Fruit fly (Drosophila melanogaster) whole organism: Measurements from ENCODE around the gene CG7231.
A peak's percentile ranks its signal among the peaks of the same experiment; 100 is the strongest.

Experiments
- CG8478 ChIP-seq: fragments of >200 bp; optimal IDR thresholded peaks from 2 replicates; lab custom pipeline; 2018; ENCODE audit warnings: inconsistent platforms
- Dll ChIP-seq: fragments of >200 bp; optimal IDR thresholded peaks from 2 replicates; lab custom pipeline; 2017
- EcR ChIP-seq, 2 experiments: fragments of >200 bp; optimal IDR thresholded peaks; 2 replicates each; lab custom pipeline; 2017; ENCODE audit warnings: missing biosample characterization in 2 of 2, missing genetic modification characterization in 2 of 2, missing genetic modification reagents in 2 of 2
- pan ChIP-seq: fragments of >200 bp; optimal IDR thresholded peaks from 2 replicates; lab custom pipeline; 2017
- psq ChIP-seq: fragments of >200 bp; optimal IDR thresholded peaks from 2 replicates; lab custom pipeline; 2017
- usp ChIP-seq: fragments of >200 bp; optimal IDR thresholded peaks from 2 replicates; lab custom pipeline; 2017; ENCODE audit warnings: missing biosample characterization, missing genetic modification characterization, mixed read lengths

The CG7231 gene

dm6 chr2L:8001694-8002627 lies 18.2 kb downstream of the CG7231 start:
- TF ChIP-seq EcR (GFP tag; optimal IDR thresholded peaks at IDR 0.05; lab: Kevin White, UChicago) (peak in 1 of 2 experiments; percentile 13), Dll (lab: Kevin White, UChicago) (no peak), usp (GFP tag; lab: Kevin White, UChicago) (no peak), pan (peak; percentile 41)

- TF ChIP-seq EcR (GFP tag; optimal IDR thresholded peaks at IDR 0.05; lab: Kevin White, UChicago) (no peak), usp (GFP tag; lab: Kevin White, UChicago) (no peak), Dll (lab: Kevin White, UChicago) (no peak), psq (lab: Kevin White, UChicago) (no peak), pan (no peak), CG8478 (lab: Kevin White, UChicago) (no peak)
Observed at dm6 chr2L:8004072-8004471, 20.3 kb downstream of the CG7231 start, which contains the start of gene Wwox. Wwox (minus strand) TSS chr2L:8004286.

dm6 chr2L:8006038-8006437 lies 22.3 kb downstream of the CG7231 start:
- TF ChIP-seq pan (no peak), CG8478 (lab: Kevin White, UChicago) (no peak), Dll (lab: Kevin White, UChicago) (no peak), EcR (GFP tag; optimal IDR thresholded peaks at IDR 0.05; lab: Kevin White, UChicago) (no peak), psq (lab: Kevin White, UChicago) (no peak), usp (GFP tag; lab: Kevin White, UChicago) (no peak)

dm6 chr2L:8007160-8007876 lies 23.6 kb downstream of the CG7231 start, which contains the start of gene Spn28Dc:
Spn28Dc (minus strand) TSS chr2L:8007210.
- TF ChIP-seq Dll (lab: Kevin White, UChicago) (no peak), psq (lab: Kevin White, UChicago) (no peak), pan (no peak), EcR (GFP tag; optimal IDR thresholded peaks at IDR 0.05; lab: Kevin White, UChicago) (no peak), CG8478 (lab: Kevin White, UChicago) (no peak), usp (GFP tag; lab: Kevin White, UChicago) (no peak)

DNA sequence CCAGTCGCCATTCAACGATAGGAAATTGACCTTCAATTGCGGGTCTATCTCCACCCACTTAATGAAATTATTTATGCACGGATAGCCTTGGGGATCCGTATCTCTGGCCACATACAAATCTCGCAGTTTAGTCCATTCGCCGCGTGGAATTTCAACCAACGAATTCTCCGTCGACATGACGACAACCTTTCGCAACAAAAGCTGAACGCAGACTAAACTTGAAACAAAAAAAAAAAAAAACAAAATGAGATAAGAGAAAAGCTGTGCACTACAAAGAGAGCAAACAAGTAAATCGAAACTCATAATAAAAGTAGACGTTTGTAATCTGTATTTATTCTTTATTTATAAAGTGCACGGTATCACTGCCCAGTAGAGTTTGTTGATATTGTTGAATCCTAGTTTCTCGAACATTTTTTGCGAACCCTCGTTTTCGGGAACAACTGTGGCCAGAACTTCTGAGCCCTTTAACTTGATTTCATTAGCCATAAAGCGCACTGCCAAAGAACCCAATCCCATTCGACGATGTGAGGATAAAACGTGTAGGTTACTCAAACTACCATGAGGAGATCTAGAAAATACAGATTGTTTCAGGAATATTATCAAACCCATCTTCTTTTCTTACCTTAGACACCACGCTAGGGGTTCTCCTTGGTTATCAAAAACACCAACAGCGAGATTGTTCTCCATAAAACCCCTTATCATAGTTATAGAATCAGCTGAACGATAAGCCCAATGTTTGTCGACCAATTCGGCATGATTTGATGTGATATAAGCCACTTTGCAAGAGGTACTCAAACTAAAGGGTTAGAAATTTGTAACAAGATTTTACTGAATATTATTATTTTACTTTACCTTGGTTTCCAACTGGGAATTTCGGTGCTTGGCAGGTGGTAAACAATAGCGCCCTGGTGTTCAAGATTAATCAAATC lies 25.8 kb downstream of the CG7231 start, which contains the start of gene CG12560:
CG12560 (minus strand) TSS at position 195 of the 929 bp plus-strand sequence.
- no peak for TF ChIP-seq Dll (lab: Kevin White, UChicago)
- TF ChIP-seq usp (GFP tag; lab: Kevin White, UChicago), result no peak
- TF ChIP-seq psq (lab: Kevin White, UChicago), result no peak
- no peak for TF ChIP-seq EcR (GFP tag; optimal IDR thresholded peaks at IDR 0.05; lab: Kevin White, UChicago)
- no peak for TF ChIP-seq CG8478 (lab: Kevin White, UChicago)
- TF ChIP-seq pan, result no peak

DNA sequence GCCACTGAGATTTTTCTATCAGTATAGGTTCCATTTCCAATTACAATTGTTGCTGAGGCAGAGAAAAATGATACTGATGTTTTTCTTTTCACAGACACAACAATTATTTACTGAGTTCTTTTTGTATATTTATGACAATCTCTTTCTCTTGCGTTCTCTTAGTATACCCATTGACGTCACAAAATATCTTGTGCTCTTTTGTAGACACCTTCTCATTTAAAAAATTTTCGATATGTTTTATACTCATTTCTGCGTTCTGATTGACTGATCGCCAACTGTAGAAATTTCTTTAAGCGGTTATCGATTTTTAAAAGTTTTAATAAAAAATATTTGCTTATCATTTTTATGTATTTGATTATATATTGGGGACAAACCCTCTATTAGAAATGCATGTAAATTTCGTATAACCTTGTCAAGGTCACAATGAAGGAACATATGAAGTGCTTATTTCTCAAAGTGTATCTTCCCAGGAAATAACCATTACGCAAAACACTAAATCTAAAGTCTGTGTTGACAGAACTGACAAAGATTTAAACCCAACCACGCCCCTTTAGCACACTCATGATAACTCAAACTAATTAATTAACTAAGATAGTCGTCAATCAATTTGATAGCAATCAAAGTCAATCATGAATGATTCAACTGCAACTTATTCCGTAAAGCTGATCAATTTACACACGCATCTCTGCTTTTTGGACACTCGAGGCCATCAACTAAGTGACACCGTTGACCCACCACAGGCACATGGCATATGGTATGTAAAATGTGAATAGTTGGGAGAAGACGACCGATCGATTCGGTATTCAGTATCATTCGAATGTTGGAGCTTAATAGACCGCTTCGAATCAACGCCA lies 27.1 kb downstream of the CG7231 start, which contains the start of the genes Glyat and Tg:
Glyat (minus strand) TSS at position 51 of the 854 bp plus-strand sequence.
Tg (plus strand) TSS at position 804 of the 854 bp plus-strand sequence.
- no peak for TF ChIP-seq CG8478 (lab: Kevin White, UChicago)

DNA sequence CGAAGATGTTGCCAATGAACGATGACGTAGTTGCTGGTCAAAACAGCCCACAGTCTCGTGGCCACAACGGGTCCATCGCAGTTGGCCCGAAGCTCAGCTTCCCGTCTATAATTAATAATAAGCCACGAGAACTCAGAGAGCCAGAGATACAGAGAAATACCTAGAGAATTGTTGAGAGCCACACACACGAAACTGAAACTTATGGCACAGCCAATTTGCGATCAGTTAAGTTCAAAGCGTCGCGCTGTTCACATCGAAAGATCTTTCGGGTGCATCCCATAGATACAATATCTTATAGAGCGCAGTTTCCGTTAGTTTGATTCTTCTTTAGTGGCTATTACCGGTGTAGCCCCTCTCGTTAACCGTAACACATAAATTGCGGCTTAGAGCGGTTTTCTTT lies 28.8 kb downstream of the CG7231 start:
- no peak for TF ChIP-seq CG8478 (lab: Kevin White, UChicago)
- TF ChIP-seq pan, result no peak
- TF ChIP-seq usp (GFP tag; lab: Kevin White, UChicago), result no peak
- TF ChIP-seq Dll (lab: Kevin White, UChicago), result no peak
- no peak for TF ChIP-seq EcR (GFP tag; optimal IDR thresholded peaks at IDR 0.05; lab: Kevin White, UChicago)
- no peak for TF ChIP-seq psq (lab: Kevin White, UChicago)

dm6 chr2L:8024325-8024724 lies 40.6 kb downstream of the CG7231 start:
- TF ChIP-seq pan, result no peak
- TF ChIP-seq psq (lab: Kevin White, UChicago), result no peak
- no peak for TF ChIP-seq Dll (lab: Kevin White, UChicago)
- TF ChIP-seq EcR (GFP tag; optimal IDR thresholded peaks at IDR 0.05; lab: Kevin White, UChicago), result no peak
- no peak for TF ChIP-seq usp (GFP tag; lab: Kevin White, UChicago)
- TF ChIP-seq CG8478 (lab: Kevin White, UChicago), result no peak

dm6 chr2L:8029160-8029852 lies 45.6 kb downstream of the CG7231 start, which contains the start of gene baf:
baf (plus strand) TSS chr2L:8029462.
- TF ChIP-seq pan (no peak), usp (GFP tag; lab: Kevin White, UChicago) (no peak), psq (lab: Kevin White, UChicago) (no peak), EcR (GFP tag; optimal IDR thresholded peaks at IDR 0.05; lab: Kevin White, UChicago) (no peak), CG8478 (lab: Kevin White, UChicago) (no peak)
